Worm (Caenorhabditis elegans): ENCODE measurements around the gene gbb-2.

DNA sequence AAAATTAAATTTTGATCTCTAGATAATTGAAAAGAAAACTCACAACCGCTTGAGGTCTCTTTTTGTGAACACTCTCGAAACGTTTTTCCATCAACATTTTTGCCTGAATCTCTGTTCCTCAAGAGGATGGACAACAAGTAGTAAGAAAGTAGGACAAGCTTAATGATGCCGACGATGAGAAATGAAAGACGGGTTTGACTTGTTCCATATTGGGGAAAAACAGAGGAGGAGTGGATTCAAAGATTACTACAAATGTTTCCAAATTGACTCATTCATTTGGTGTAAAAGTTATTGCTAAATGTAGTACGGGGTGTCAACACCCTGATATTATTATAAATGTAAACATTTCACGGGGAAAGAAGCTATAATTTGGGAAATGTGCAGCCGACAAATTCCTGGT lies 26.5 kb upstream of the gbb-2 start, which contains the start of gene ZK185.4:
- TF ChIP-seq ama-1 (optimal IDR thresholded peaks at IDR 0.05) (no peak), tbx-37 (GFP tag; conservative IDR thresholded peaks at IDR 0.05) (no peak), sea-1 (GFP tag; conservative IDR thresholded peaks at IDR 0.05) (no peak), ceh-13 (GFP tag; optimal IDR thresholded peaks at IDR 0.05) (no peak), F13C5.2 (tag; optimal IDR thresholded peaks at IDR 0.05) (no peak), B0310.2 (tag; optimal IDR thresholded peaks at IDR 0.05) (no peak), ceh-36 (tag; optimal IDR thresholded peaks at IDR 0.05) (no peak)
